Fruit fly (Drosophila melanogaster): Measurements from ENCODE around the gene Ac76E.

- TF ChIP-seq Dll (optimal IDR thresholded peaks at IDR 0.05): no peak
- no peak for TF ChIP-seq psq (optimal IDR thresholded peaks at IDR 0.05)
- TF ChIP-seq usp (GFP tag; optimal IDR thresholded peaks at IDR 0.05): no peak
Observed at dm6 chr3L:19906148-19906752, 32.8 kb upstream of the Ac76E start.
